Worm (Caenorhabditis elegans) whole organism, young adult: Measurements from ENCODE around the gene sri-7.

Experiments used
- F37B4.10 ChIP-seq: fragments of 200-800 bp; sonication (Bioruptor generic); IDR thresholded peaks from 2 replicates; pipeline ENCODE4 v1.3.6; 2022; ENCODE audit warnings: missing genetic modification characterization, missing compliant biosample characterization
- dpl-1 ChIP-seq: fragments of 150-350 bp; optimal IDR thresholded peaks from 2 replicates; lab custom pipeline; 2014; ENCODE audit warnings: missing biosample characterization, missing genetic modification reagents, missing genetic modification characterization

- TF ChIP-seq dpl-1 (GFP tag; lab: Kevin White, UChicago) (no peak), F37B4.10 (GFP tag; lab: Robert Waterston, UW) (no peak)
These were observed 22.2 kb upstream of the sri-7 start, which contains the start of gene srh-122 for ce11 chrV:15377903-15378302.
